Worm (Caenorhabditis elegans) whole organism, young adult: ENCODE results near the gene Y79H2A.12.

ENCODE experiments used
- C06A6.2 ChIP-seq: fragments of 200-800 bp; sonication (Bioruptor generic); conservative IDR thresholded peaks from 2 replicates; pipeline ENCODE4 v1.3.6; 2022; ENCODE audit warnings: missing genetic modification characterization, missing compliant biosample characterization
- Y79H2A.3 ChIP-seq: fragments of 200-800 bp; sonication (Bioruptor generic); conservative IDR thresholded peaks from 2 replicates; pipeline ENCODE4 v1.3.6; 2022; ENCODE audit warnings: missing genetic modification reagents, missing genetic modification characterization, missing compliant biosample characterization
- ama-1 ChIP-seq, 3 experiments: fragments of 150-350 bp in 1 of 3; sonication (generic microtip) in 2 of 3; optimal IDR thresholded peaks; 2 replicates each; lab custom pipeline; 2014 to 2018; ENCODE audit warnings: missing biosample characterization in 2 of 3, missing genetic modification characterization in 2 of 3, missing genetic modification reagents in 2 of 3
- ceh-91 ChIP-seq: fragments of 200-800 bp; sonication (Bioruptor generic); IDR thresholded peaks from 2 replicates; pipeline ENCODE4 v1.3.6; 2022; ENCODE audit warnings: missing genetic modification reagents, missing genetic modification characterization, missing compliant biosample characterization
- efl-1 ChIP-seq: fragments of 150-350 bp; optimal IDR thresholded peaks from 2 replicates; lab custom pipeline; 2014; ENCODE audit warnings: missing biosample characterization, missing genetic modification reagents, missing genetic modification characterization
- ets-4 ChIP-seq: fragments of 200-800 bp; sonication (Bioruptor generic); optimal IDR thresholded peaks from 2 replicates; lab custom pipeline; 2018; ENCODE audit warnings: mild to moderate bottlenecking, missing genetic modification characterization, missing compliant biosample characterization
- lin-35 ChIP-seq, 3 experiments: fragments of 150-350 bp in 2 of 3; sonication (generic microtip) in 1 of 3; optimal IDR thresholded peaks; 2 replicates each; lab custom pipeline; 2014 to 2018; ENCODE audit warnings: missing biosample characterization in 3 of 3, missing genetic modification characterization in 3 of 3, missing genetic modification reagents in 3 of 3
- lsy-27 ChIP-seq: sonication (generic microtip); optimal IDR thresholded peaks from 2 replicates; lab custom pipeline; 2017; ENCODE audit warnings: missing genetic modification characterization, mild to moderate bottlenecking, missing compliant biosample characterization, antibody characterized with exemption, missing genotype, borderline replicate concordance; ENCODE audit not compliant: insufficient read depth
- nhr-90 ChIP-seq: sonication (generic microtip); optimal IDR thresholded peaks from 2 replicates; lab custom pipeline; 2016; ENCODE audit warnings: missing genotype, mild to moderate bottlenecking, missing genetic modification characterization, missing compliant biosample characterization
- pha-4 ChIP-seq: fragments of 150-350 bp; sonication (generic microtip); optimal IDR thresholded peaks from 2 replicates; lab custom pipeline; 2014; ENCODE audit warnings: missing biosample characterization, missing genetic modification reagents, missing genetic modification characterization
- rec-8 ChIP-seq, 2 experiments: sonication (generic microtip); optimal IDR thresholded peaks; 2 replicates each; lab custom pipeline; 2016; ENCODE audit warnings: mild to moderate bottlenecking in 2 of 2, missing genetic modification characterization in 2 of 2, missing genetic modification reagents in 2 of 2, missing genotype in 2 of 2, missing biosample characterization in 1 of 2, missing compliant biosample characterization in 1 of 2, moderate library complexity in 1 of 2
- snpc-4 ChIP-seq, 5 experiments: fragments of 150-350 bp in 1 of 5; sonication (generic microtip) in 4 of 5; optimal IDR thresholded peaks; 2 replicates each; lab custom pipeline; 2014 to 2018; ENCODE audit warnings: missing genetic modification characterization in 5 of 5, missing biosample characterization in 3 of 5, antibody characterized with exemption in 2 of 5, mild to moderate bottlenecking in 2 of 5, missing compliant biosample characterization in 2 of 5, missing genotype in 2 of 5, moderate library complexity in 2 of 5, missing genetic modification reagents in 1 of 5
- tbx-9 ChIP-seq: sonication (generic microtip); optimal IDR thresholded peaks from 2 replicates; lab custom pipeline; 2016; ENCODE audit warnings: borderline replicate concordance, missing genetic modification characterization, inconsistent platforms, missing compliant biosample characterization

DNA sequence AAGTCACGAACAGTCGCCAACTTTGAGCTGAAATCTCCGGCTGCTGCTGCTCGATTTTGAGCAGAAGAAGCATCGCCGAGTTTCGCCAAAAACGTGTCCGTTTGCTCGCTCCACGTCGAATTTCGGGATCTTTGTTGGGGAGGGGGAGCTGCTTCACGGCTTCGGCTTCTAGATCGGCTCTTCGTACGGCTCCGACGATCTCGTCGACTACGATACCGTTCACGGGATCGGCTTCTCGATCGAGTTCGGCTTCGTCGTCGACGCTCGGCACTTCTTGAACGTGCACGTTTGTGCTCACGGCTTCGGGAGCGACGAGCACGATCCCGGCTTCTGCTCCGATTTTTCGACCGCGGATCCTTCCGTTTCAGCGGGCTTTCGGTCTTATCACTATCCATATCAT lies 8.5 kb upstream of the Y79H2A.12 start:
- TF ChIP-seq snpc-4 (GFP tag; optimal IDR thresholded peaks at IDR 0.05; lab: Kevin White, UChicago) (no peak), snpc-4 (tag; optimal IDR thresholded peaks at IDR 0.05; lab: Kevin White, UChicago) (no peak), nhr-90 (tag; lab: Kevin White, UChicago) (no peak), ama-1 (optimal IDR thresholded peaks at IDR 0.05; lab: Kevin White, UChicago) (no peak), ama-1 (GFP tag; optimal IDR thresholded peaks at IDR 0.05; lab: Kevin White, UChicago) (no peak), pha-4 (tag; lab: Kevin White, UChicago) (no peak), ets-4 (GFP tag; lab: Kevin White, UChicago) (no peak), tbx-9 (tag; lab: Kevin White, UChicago) (no peak), efl-1 (GFP tag; lab: Kevin White, UChicago) (no peak), Y79H2A.3 (GFP tag; lab: Robert Waterston, UW) (no peak), rec-8 (tag; optimal IDR thresholded peaks at IDR 0.05; lab: Kevin White, UChicago) (no peak), C06A6.2 (GFP tag; lab: Robert Waterston, UW) (no peak), lsy-27 (tag; lab: Kevin White, UChicago) (no peak), ceh-91 (GFP tag; lab: Robert Waterston, UW) (no peak), lin-35 (GFP tag; optimal IDR thresholded peaks at IDR 0.05; lab: Kevin White, UChicago) (no peak)
